Worm (Caenorhabditis elegans): ENCODE data around the gene C17B7.4.

Gene C17B7.4

ce11 chrV:3320432-3320831, 18.7 kb upstream of the C17B7.4 start, which contains the start of gene C17B7.14:
C17B7.14 (minus strand) TSS chrV:3320532.
- no peak for TF ChIP-seq F57A8.1 (GFP tag; optimal IDR thresholded peaks at IDR 0.05)
- TF ChIP-seq ceh-40 (GFP tag; IDR thresholded peaks at IDR 0.05): no peak
- TF ChIP-seq ZK185.1 (tag; optimal IDR thresholded peaks at IDR 0.05; ENCODE audit: poor library complexity, severe bottlenecking): no peak

ce11 chrV:3324178-3324577, 14.9 kb upstream of the C17B7.4 start, which contains the start of gene C17B7.8:
C17B7.8 (minus strand) TSS chrV:3324278.
- TF ChIP-seq ceh-27 (GFP tag; optimal IDR thresholded peaks at IDR 0.05) (no peak), T26A5.8 (tag; optimal IDR thresholded peaks at IDR 0.05) (no peak), dpl-1 (GFP tag; optimal IDR thresholded peaks at IDR 0.05) (no peak), C06A6.2 (GFP tag; conservative IDR thresholded peaks at IDR 0.05) (no peak)

DNA sequence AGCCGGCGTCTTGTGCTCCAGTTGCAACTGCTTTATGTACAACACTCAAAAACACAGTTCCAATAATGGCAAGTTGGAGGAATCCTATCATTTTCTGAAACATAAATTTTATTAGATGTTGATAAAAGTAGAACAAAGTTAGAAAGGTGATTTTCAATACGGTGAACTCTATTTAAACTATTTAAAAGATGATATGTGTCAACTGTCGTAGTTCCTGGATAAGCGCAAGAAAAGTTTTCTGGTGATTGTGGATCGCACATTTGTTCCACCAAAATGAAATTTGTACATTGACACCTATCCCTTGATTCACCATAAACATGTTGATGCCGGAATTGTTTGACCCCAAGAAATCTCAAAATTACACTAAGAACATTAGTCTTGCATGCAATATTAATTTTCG, 7.1 kb upstream of the C17B7.4 start, which contains the start of gene C17B7.9:
C17B7.9 (minus strand) TSS at position 101 of the 400 bp plus-strand sequence.
- TF ChIP-seq chd-7 (tag; optimal IDR thresholded peaks at IDR 0.05): no peak

- TF ChIP-seq nhr-27 (tag; optimal IDR thresholded peaks at IDR 0.05) (no peak), cebp-2 (GFP tag; IDR thresholded peaks at IDR 0.05) (no peak), ceh-91 (GFP tag; IDR thresholded peaks at IDR 0.05) (no peak), hlh-12 (tag; optimal IDR thresholded peaks at IDR 0.05) (no peak), F49E8.2 (tag; optimal IDR thresholded peaks at IDR 0.05; ENCODE audit: insufficient read depth) (no peak), him-1 (tag; optimal IDR thresholded peaks at IDR 0.05) (no peak), lsl-1 (GFP tag; optimal IDR thresholded peaks at IDR 0.05) (no peak), lin-35 (GFP tag; optimal IDR thresholded peaks at IDR 0.05) (no peak), bed-2 (GFP tag; IDR thresholded peaks at IDR 0.05) (no peak), lir-1 (GFP tag; conservative IDR thresholded peaks at IDR 0.05) (no peak), snpc-1.1 (tag; optimal IDR thresholded peaks at IDR 0.05; ENCODE audit: insufficient read depth) (no peak), egrh-3 (GFP tag; IDR thresholded peaks at IDR 0.05) (no peak), tlf-1 (GFP tag; optimal IDR thresholded peaks at IDR 0.05) (no peak), ceh-27 (GFP tag; optimal IDR thresholded peaks at IDR 0.05) (no peak), bed-1 (GFP tag; IDR thresholded peaks at IDR 0.05) (no peak), cebp-1 (GFP tag; IDR thresholded peaks at IDR 0.05) (no peak), cebp-1 (tag; optimal IDR thresholded peaks at IDR 0.05) (no peak), ztf-18 (tag; optimal IDR thresholded peaks at IDR 0.05) (no peak)
Observed at ce11 chrV:3333334-3333733, 5.8 kb upstream of the C17B7.4 start, which contains the start of gene C17B7.5. C17B7.5 (plus strand) TSS chrV:3333634.

ce11 chrV:3341906-3342305, 2.8 kb downstream of the C17B7.4 start, which contains the start of gene C17B7.10:
C17B7.10 (minus strand) TSS chrV:3342006.
- TF ChIP-seq nfyb-1 (GFP tag; IDR thresholded peaks at IDR 0.05) (no peak), C17E4.6 (GFP tag; IDR thresholded peaks at IDR 0.05) (0 out of 2 replicates have a peak, but pooled peaks have one; percentile 30)

ce11 chrV:3342504-3342903, 3.4 kb downstream of the C17B7.4 start, which contains the start of gene C17B7.3:
C17B7.3 (plus strand) TSS chrV:3342804.
- TF ChIP-seq lin-35 (GFP tag; optimal IDR thresholded peaks at IDR 0.05) (no peak), ztf-18 (tag; optimal IDR thresholded peaks at IDR 0.05) (no peak), Y53F4B.3 (GFP tag; IDR thresholded peaks at IDR 0.05) (no peak), fkh-3 (tag; optimal IDR thresholded peaks at IDR 0.05) (no peak), D2030.7 (GFP tag; IDR thresholded peaks at IDR 0.05) (no peak), rcor-1 (GFP tag; IDR thresholded peaks at IDR 0.05) (no peak), nfya-2 (GFP tag; IDR thresholded peaks at IDR 0.05) (no peak), sptf-2 (GFP tag; optimal IDR thresholded peaks at IDR 0.05) (no peak), F10E7.11 (tag; optimal IDR thresholded peaks at IDR 0.05) (no peak), hmg-20 (GFP tag; IDR thresholded peaks at IDR 0.05) (no peak), lir-1 (GFP tag; conservative IDR thresholded peaks at IDR 0.05) (no peak), unc-130 (GFP tag; optimal IDR thresholded peaks at IDR 0.05) (no peak)

All from whole organism, young adult.